Fruit fly (Drosophila melanogaster) whole organism, prepupa: ENCODE measurements around the gene CG32971.

Source experiments
- CG10669 ChIP-seq: fragments of 200-800 bp; sonication (Bioruptor generic); optimal IDR thresholded peaks from 3 replicates; lab custom pipeline; 2018; ENCODE audit warnings: missing biosample characterization, mild to moderate bottlenecking, missing genetic modification characterization, moderate library complexity
- CG34406 ChIP-seq: fragments of 200-800 bp; sonication (Bioruptor generic); optimal IDR thresholded peaks from 3 replicates; lab custom pipeline; 2016; ENCODE audit warnings: missing biosample characterization, missing genetic modification characterization
- CG4318 ChIP-seq: fragments of 200-800 bp; sonication (Bioruptor generic); optimal IDR thresholded peaks from 3 replicates; lab custom pipeline; 2017; ENCODE audit warnings: missing biosample characterization, mild to moderate bottlenecking, missing genetic modification characterization
- CG6854 ChIP-seq: fragments of 200-800 bp; sonication (Bioruptor generic); optimal IDR thresholded peaks from 2 replicates; lab custom pipeline; 2017; ENCODE audit warnings: missing biosample characterization, mild to moderate bottlenecking, missing genetic modification characterization
- Lpt ChIP-seq: fragments of 200-800 bp; sonication (Bioruptor generic); optimal IDR thresholded peaks from 3 replicates; lab custom pipeline; 2016; ENCODE audit warnings: missing biosample characterization, missing genetic modification characterization
- Sox102F ChIP-seq: fragments of 200-800 bp; sonication (Bioruptor generic); optimal IDR thresholded peaks from 2 replicates; lab custom pipeline; 2016; ENCODE audit warnings: missing biosample characterization, mild to moderate bottlenecking, missing genetic modification characterization
- dsx ChIP-seq: fragments of 200-800 bp; optimal IDR thresholded peaks from 3 replicates; lab custom pipeline; 2019; ENCODE audit warnings: missing biosample characterization, mild to moderate bottlenecking, missing genetic modification characterization, moderate library complexity; ENCODE audit not compliant: poor library complexity, severe bottlenecking
- fkh ChIP-seq: fragments of 200-800 bp; sonication (Bioruptor generic); optimal IDR thresholded peaks from 3 replicates; lab custom pipeline; 2017; ENCODE audit warnings: missing biosample characterization, mild to moderate bottlenecking, missing genetic modification characterization, moderate library complexity

DNA sequence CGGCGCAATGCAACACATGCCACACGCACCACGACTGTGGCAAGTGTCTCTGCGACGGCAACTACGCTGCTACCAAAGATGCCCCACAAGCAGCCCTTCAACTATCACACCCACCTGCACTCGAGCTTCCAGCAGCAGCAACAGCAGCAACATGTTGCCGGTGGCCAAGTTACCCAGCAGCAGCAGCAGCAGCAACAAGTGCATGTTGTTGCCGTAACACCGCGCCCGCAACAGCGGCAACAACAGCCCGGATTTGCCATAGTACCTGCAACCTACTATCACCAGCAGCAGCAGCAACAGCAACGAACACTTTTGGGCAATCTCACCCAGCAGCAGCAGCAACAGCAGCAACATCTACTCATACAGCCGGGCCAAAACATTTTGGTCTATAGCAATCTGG, 34.0 kb downstream of the CG32971 start:
- no peak for TF ChIP-seq CG4318 (GFP tag; lab: Kevin White, UChicago)
- no peak for TF ChIP-seq CG6854 (GFP tag; lab: Kevin White, UChicago)
- no peak for TF ChIP-seq CG10669 (GFP tag; lab: Kevin White, UChicago)
- no peak for TF ChIP-seq CG34406 (GFP tag; lab: Kevin White, UChicago)
- no peak for TF ChIP-seq dsx (GFP tag; lab: Kevin White, UChicago)
- no peak for TF ChIP-seq fkh (GFP tag; lab: Kevin White, UChicago)
- no peak for TF ChIP-seq Sox102F (GFP tag; lab: Kevin White, UChicago)
- no peak for TF ChIP-seq Lpt
